Worm (Caenorhabditis elegans): ENCODE measurements around the gene exp-1.

exp-1 gene

ce11 chrII:6132595-6132994 is 28.3 kb downstream of the exp-1 start, which contains the start of gene abts-3:
TSS of gene abts-3 (plus strand) at chrII:6132895.
- TF ChIP-seq tab-1 (GFP tag; IDR thresholded peaks at IDR 0.05) = no peak
- no peak for TF ChIP-seq flt-1 (GFP tag; IDR thresholded peaks at IDR 0.05)
- TF ChIP-seq med-1 (GFP tag; optimal IDR thresholded peaks at IDR 0.05; ENCODE audit: insufficient read depth) = no peak
- no peak for TF ChIP-seq ref-1 (GFP tag; conservative IDR thresholded peaks at IDR 0.05)
- TF ChIP-seq ztf-23 (GFP tag; IDR thresholded peaks at IDR 0.05) = no peak
- no peak for TF ChIP-seq klf-2 (GFP tag; conservative IDR thresholded peaks at IDR 0.05)
- TF ChIP-seq cog-1 (tag; optimal IDR thresholded peaks at IDR 0.05) = no peak
- no peak for TF ChIP-seq T22C8.4 (GFP tag; IDR thresholded peaks at IDR 0.05)
- TF ChIP-seq ztf-29 (GFP tag; IDR thresholded peaks at IDR 0.05) = no peak

ce11 chrII:6125259-6125658 is 35.6 kb downstream of the exp-1 start, which contains the start of gene rars-2:
TSS of gene rars-2 (plus strand) at chrII:6125559.
- TF ChIP-seq ztf-29 (GFP tag; IDR thresholded peaks at IDR 0.05) (no peak), ztf-23 (GFP tag; IDR thresholded peaks at IDR 0.05) (no peak), med-1 (GFP tag; optimal IDR thresholded peaks at IDR 0.05; ENCODE audit: insufficient read depth) (no peak), klf-2 (GFP tag; conservative IDR thresholded peaks at IDR 0.05) (no peak), ref-1 (GFP tag; conservative IDR thresholded peaks at IDR 0.05) (no peak), T22C8.4 (GFP tag; IDR thresholded peaks at IDR 0.05) (no peak), tab-1 (GFP tag; IDR thresholded peaks at IDR 0.05) (no peak), cog-1 (tag; optimal IDR thresholded peaks at IDR 0.05) (no peak), flt-1 (GFP tag; IDR thresholded peaks at IDR 0.05) (no peak)

ce11 chrII:6123513-6123912 is 37.4 kb downstream of the exp-1 start, which contains the start of gene C29H12.2:
TSS of gene C29H12.2 (plus strand) at chrII:6123809.
- TF ChIP-seq ztf-23 (GFP tag; IDR thresholded peaks at IDR 0.05) (no peak), klf-2 (GFP tag; conservative IDR thresholded peaks at IDR 0.05) (no peak), flt-1 (GFP tag; IDR thresholded peaks at IDR 0.05) (no peak), ref-1 (GFP tag; conservative IDR thresholded peaks at IDR 0.05) (no peak), T22C8.4 (GFP tag; IDR thresholded peaks at IDR 0.05) (no peak)

ce11 chrII:6122641-6123424 is 38.1 kb downstream of the exp-1 start:
- no peak for TF ChIP-seq tab-1 (GFP tag; IDR thresholded peaks at IDR 0.05)
- TF ChIP-seq flt-1 (GFP tag; IDR thresholded peaks at IDR 0.05) = no peak
- no peak for TF ChIP-seq cog-1 (tag; optimal IDR thresholded peaks at IDR 0.05)
- TF ChIP-seq ztf-29 (GFP tag; IDR thresholded peaks at IDR 0.05) = no peak
- no peak for TF ChIP-seq med-1 (GFP tag; optimal IDR thresholded peaks at IDR 0.05; ENCODE audit: insufficient read depth)
- TF ChIP-seq T22C8.4 (GFP tag; IDR thresholded peaks at IDR 0.05) = no peak
- TF ChIP-seq ref-1 (GFP tag; conservative IDR thresholded peaks at IDR 0.05) = no peak
- no peak for TF ChIP-seq klf-2 (GFP tag; conservative IDR thresholded peaks at IDR 0.05)
- no peak for TF ChIP-seq ztf-23 (GFP tag; IDR thresholded peaks at IDR 0.05)

ce11 chrII:6120548-6120947 is 40.3 kb downstream of the exp-1 start:
- TF ChIP-seq ztf-23 (GFP tag; IDR thresholded peaks at IDR 0.05) = no peak
- no peak for TF ChIP-seq T22C8.4 (GFP tag; IDR thresholded peaks at IDR 0.05)
- no peak for TF ChIP-seq ref-1 (GFP tag; conservative IDR thresholded peaks at IDR 0.05)
- TF ChIP-seq tab-1 (GFP tag; IDR thresholded peaks at IDR 0.05) = no peak
- TF ChIP-seq cog-1 (tag; optimal IDR thresholded peaks at IDR 0.05) = no peak
- no peak for TF ChIP-seq flt-1 (GFP tag; IDR thresholded peaks at IDR 0.05)
- TF ChIP-seq med-1 (GFP tag; optimal IDR thresholded peaks at IDR 0.05; ENCODE audit: insufficient read depth) = no peak
- TF ChIP-seq ztf-29 (GFP tag; IDR thresholded peaks at IDR 0.05) = no peak
- TF ChIP-seq klf-2 (GFP tag; conservative IDR thresholded peaks at IDR 0.05) = no peak

ce11 chrII:6118163-6118562 is 42.7 kb downstream of the exp-1 start, which contains the start of gene C29H12.6:
TSS of gene C29H12.6 (minus strand) at chrII:6118263.
- TF ChIP-seq ztf-29 (GFP tag; IDR thresholded peaks at IDR 0.05) = no peak
- no peak for TF ChIP-seq cog-1 (tag; optimal IDR thresholded peaks at IDR 0.05)
- 0 out of 2 replicates have a peak, but pooled peaks have one; percentile 16 for TF ChIP-seq tab-1 (GFP tag; IDR thresholded peaks at IDR 0.05)
- TF ChIP-seq klf-2 (GFP tag; conservative IDR thresholded peaks at IDR 0.05) = no peak

ce11 chrII:6116701-6117100 is 44.2 kb downstream of the exp-1 start:
- TF ChIP-seq tab-1 (GFP tag; IDR thresholded peaks at IDR 0.05) (no peak), klf-2 (GFP tag; conservative IDR thresholded peaks at IDR 0.05) (no peak), ztf-29 (GFP tag; IDR thresholded peaks at IDR 0.05) (no peak), cog-1 (tag; optimal IDR thresholded peaks at IDR 0.05) (no peak), T22C8.4 (GFP tag; IDR thresholded peaks at IDR 0.05) (no peak), ztf-23 (GFP tag; IDR thresholded peaks at IDR 0.05) (no peak), flt-1 (GFP tag; IDR thresholded peaks at IDR 0.05) (no peak)

ce11 chrII:6115283-6115682 is 45.6 kb downstream of the exp-1 start:
- TF ChIP-seq ref-1 (GFP tag; conservative IDR thresholded peaks at IDR 0.05) (no peak), med-1 (GFP tag; optimal IDR thresholded peaks at IDR 0.05; ENCODE audit: insufficient read depth) (no peak), ztf-23 (GFP tag; IDR thresholded peaks at IDR 0.05) (no peak), tab-1 (GFP tag; IDR thresholded peaks at IDR 0.05) (no peak), klf-2 (GFP tag; conservative IDR thresholded peaks at IDR 0.05) (no peak)

ce11 chrII:6113842-6114441 is 47.0 kb downstream of the exp-1 start:
- TF ChIP-seq med-1 (GFP tag; optimal IDR thresholded peaks at IDR 0.05; ENCODE audit: insufficient read depth) (no peak), flt-1 (GFP tag; IDR thresholded peaks at IDR 0.05) (no peak), ztf-29 (GFP tag; IDR thresholded peaks at IDR 0.05) (no peak), klf-2 (GFP tag; conservative IDR thresholded peaks at IDR 0.05) (no peak), ztf-23 (GFP tag; IDR thresholded peaks at IDR 0.05) (no peak), cog-1 (tag; optimal IDR thresholded peaks at IDR 0.05) (no peak), ref-1 (GFP tag; conservative IDR thresholded peaks at IDR 0.05) (no peak), T22C8.4 (GFP tag; IDR thresholded peaks at IDR 0.05) (no peak), tab-1 (GFP tag; IDR thresholded peaks at IDR 0.05) (no peak)

Data from whole organism, midembryonic.